Worm (Caenorhabditis elegans) whole organism, L3 larva: ENCODE data around the gene sra-37.

Experiments used
- ama-1 ChIP-seq: fragments of 150-350 bp; optimal IDR thresholded peaks from 2 replicates; lab custom pipeline; 2018
- nhr-28 ChIP-seq: fragments of 150-350 bp; optimal IDR thresholded peaks from 2 replicates; lab custom pipeline; 2014; ENCODE audit warnings: missing biosample characterization, missing genetic modification characterization
- skn-1 ChIP-seq: fragments of 150-350 bp; optimal IDR thresholded peaks from 2 replicates; lab custom pipeline; 2014; ENCODE audit warnings: missing biosample characterization, missing genetic modification characterization

DNA sequence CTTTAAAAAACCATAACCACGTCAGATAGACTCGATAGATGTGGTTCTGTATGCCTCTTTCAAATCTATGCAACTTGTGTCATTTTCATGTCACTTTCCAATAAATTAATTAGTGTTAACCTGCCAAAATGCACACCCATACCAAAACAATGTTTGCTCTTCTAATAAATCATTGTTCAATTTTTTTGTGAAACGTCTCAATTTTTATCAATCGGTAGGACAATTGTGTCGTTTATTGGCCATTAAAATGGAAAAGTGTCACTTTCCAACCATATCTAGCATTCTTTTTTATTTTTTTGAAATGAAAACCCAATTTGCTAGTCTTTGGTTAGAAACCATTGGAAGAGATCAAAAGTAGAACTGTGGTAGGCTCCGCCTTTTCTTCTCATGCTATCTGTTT lies 42.8 kb downstream of the sra-37 start:
- TF ChIP-seq skn-1 (tag; lab: Kevin White, UChicago) (no peak), ama-1 (lab: Kevin White, UChicago) (no peak), nhr-28 (tag; lab: Kevin White, UChicago) (no peak)
